Fruit fly (Drosophila melanogaster): ENCODE data around the gene Ube4A.

Gene Ube4A

dm6 chr2L:6698387-6698786 is 40.1 kb downstream of the Ube4A start (continued):
- peak; percentile 16 for TF ChIP-seq CG6808 (GFP tag; optimal IDR thresholded peaks at IDR 0.05)
- TF ChIP-seq Eip78C (GFP tag), result peak; percentile 94
- TF ChIP-seq eg (GFP tag; IDR thresholded peaks at IDR 0.05), result peak; percentile 91
- TF ChIP-seq fd85E (GFP tag; optimal IDR thresholded peaks at IDR 0.05), result no peak
- peak; percentile 73 for TF ChIP-seq Smox (GFP tag; optimal IDR thresholded peaks at IDR 0.05)
- peak; percentile 45 for TF ChIP-seq dsx (GFP tag; optimal IDR thresholded peaks at IDR 0.05; ENCODE audit: poor library complexity, severe bottlenecking)
- no peak for TF ChIP-seq Eip93F (GFP tag; optimal IDR thresholded peaks at IDR 0.05)
- TF ChIP-seq CG31627 (GFP tag; optimal IDR thresholded peaks at IDR 0.05), result peak; percentile 75
- TF ChIP-seq CG6276 (GFP tag; optimal IDR thresholded peaks at IDR 0.05), result peak; percentile 77
- peak; percentile 34 for TF ChIP-seq dac (GFP tag; optimal IDR thresholded peaks at IDR 0.05)
- TF ChIP-seq CG3919 (GFP tag; optimal IDR thresholded peaks at IDR 0.05), result peak; percentile 77
- TF ChIP-seq CG6854 (GFP tag; optimal IDR thresholded peaks at IDR 0.05), result peak; percentile 44
- TF ChIP-seq CG10669 (GFP tag; optimal IDR thresholded peaks at IDR 0.05), result peak; percentile 58
- peak; percentile 81 for TF ChIP-seq OdsH (GFP tag; optimal IDR thresholded peaks at IDR 0.05)
- peak; percentile 85 for TF ChIP-seq Hr4 (GFP tag; optimal IDR thresholded peaks at IDR 0.05)
- peak; percentile 81 for TF ChIP-seq svp (GFP tag)
- no peak for TF ChIP-seq fkh (GFP tag; optimal IDR thresholded peaks at IDR 0.05)
- peak; percentile 77 for TF ChIP-seq pdm3 (GFP tag; optimal IDR thresholded peaks at IDR 0.05)
- peak; percentile 73 for TF ChIP-seq Sox14 (GFP tag; optimal IDR thresholded peaks at IDR 0.05)
- peak; percentile 79 for TF ChIP-seq esn (GFP tag; optimal IDR thresholded peaks at IDR 0.05)

dm6 chr2L:6700742-6701141 is 42.4 kb downstream of the Ube4A start:
- TF ChIP-seq CG8119 (GFP tag; IDR thresholded peaks at IDR 0.05), result no peak
- TF ChIP-seq CG8319 (GFP tag; optimal IDR thresholded peaks at IDR 0.05), result no peak
- TF ChIP-seq pdm3 (GFP tag; optimal IDR thresholded peaks at IDR 0.05), result no peak
- no peak for TF ChIP-seq eg (GFP tag; IDR thresholded peaks at IDR 0.05)
- peak; percentile 36 for TF ChIP-seq Eip78C (GFP tag)
- no peak for TF ChIP-seq ss (GFP tag; optimal IDR thresholded peaks at IDR 0.05)
- no peak for TF ChIP-seq CG6276 (GFP tag; optimal IDR thresholded peaks at IDR 0.05)
- no peak for TF ChIP-seq CG11902 (GFP tag; optimal IDR thresholded peaks at IDR 0.05)
- no peak for TF ChIP-seq lz (GFP tag; optimal IDR thresholded peaks at IDR 0.05)
- TF ChIP-seq CG11762 (GFP tag; optimal IDR thresholded peaks at IDR 0.05; ENCODE audit: insufficient read depth), result no peak
- TF ChIP-seq CG15336 (GFP tag; IDR thresholded peaks at IDR 0.05), result no peak
- no peak for TF ChIP-seq Hr39 (GFP tag; optimal IDR thresholded peaks at IDR 0.05)
- TF ChIP-seq CG8632 (GFP tag; optimal IDR thresholded peaks at IDR 0.05), result peak; percentile 11
- no peak for TF ChIP-seq OdsH (GFP tag; optimal IDR thresholded peaks at IDR 0.05)
- TF ChIP-seq CG32006 (GFP tag; optimal IDR thresholded peaks at IDR 0.05), result no peak
- TF ChIP-seq fkh (GFP tag; optimal IDR thresholded peaks at IDR 0.05), result peak; percentile 90
- peak; percentile 2 for TF ChIP-seq CG10631 (GFP tag; optimal IDR thresholded peaks at IDR 0.05)
- TF ChIP-seq acj6 (GFP tag; optimal IDR thresholded peaks at IDR 0.05), result no peak
- TF ChIP-seq CG34406 (GFP tag; optimal IDR thresholded peaks at IDR 0.05), result no peak
- TF ChIP-seq salr (GFP tag; optimal IDR thresholded peaks at IDR 0.05), result no peak
- TF ChIP-seq CG9139 (GFP tag; optimal IDR thresholded peaks at IDR 0.05), result no peak
- TF ChIP-seq CG6792 (GFP tag; optimal IDR thresholded peaks at IDR 0.05), result no peak

DNA sequence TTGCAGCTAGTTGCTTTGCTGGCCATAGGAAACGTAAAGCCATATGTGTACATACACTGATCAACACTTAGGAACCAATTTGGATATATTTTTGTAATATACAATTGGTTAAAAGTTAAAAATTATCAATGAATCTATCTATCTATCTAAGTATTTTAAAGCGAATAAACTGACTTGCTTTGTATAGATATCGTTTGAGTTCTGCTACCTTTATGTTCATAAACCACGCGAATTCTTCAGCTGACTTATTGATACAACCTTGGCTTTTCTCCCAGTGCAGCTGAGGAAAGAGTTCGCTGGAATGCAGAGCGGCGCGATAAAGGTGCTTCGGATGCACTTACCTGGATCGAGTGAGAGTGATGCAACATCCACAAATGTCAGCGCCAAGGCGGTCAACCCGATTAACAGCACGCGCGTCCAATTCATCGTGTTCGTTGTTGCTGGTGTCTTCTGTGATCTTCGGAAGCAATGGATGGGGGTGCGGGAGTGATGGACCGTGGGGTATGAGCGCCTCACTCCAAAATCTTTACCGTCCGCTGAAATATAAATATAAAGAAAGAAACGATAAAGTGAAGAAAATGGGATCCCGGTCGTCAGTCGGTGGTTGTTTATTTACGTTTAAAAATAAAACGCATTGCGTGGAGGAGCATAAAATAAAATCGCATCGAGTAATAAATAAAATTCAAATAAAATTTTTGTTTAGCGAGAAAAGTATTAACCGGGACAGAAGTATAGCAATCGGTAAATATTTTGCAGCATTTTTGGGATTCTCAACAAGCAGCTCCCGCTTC is 43.3 kb downstream of the Ube4A start:
- peak; percentile 21 for TF ChIP-seq Sox15 (GFP tag; optimal IDR thresholded peaks at IDR 0.05)
- TF ChIP-seq CG6276 (GFP tag; optimal IDR thresholded peaks at IDR 0.05), result no peak
- TF ChIP-seq CG6792 (GFP tag; optimal IDR thresholded peaks at IDR 0.05), result peak; percentile 35
- TF ChIP-seq pdm3 (GFP tag; optimal IDR thresholded peaks at IDR 0.05), result peak; percentile 3
- no peak for TF ChIP-seq Lpt (GFP tag; optimal IDR thresholded peaks at IDR 0.05)
- TF ChIP-seq esn (GFP tag; optimal IDR thresholded peaks at IDR 0.05), result peak; percentile 38
- peak; percentile 72 for TF ChIP-seq Blimp-1 (GFP tag; optimal IDR thresholded peaks at IDR 0.05)
- peak; percentile 57 for TF ChIP-seq svp (GFP tag)
- TF ChIP-seq CG11902 (GFP tag; optimal IDR thresholded peaks at IDR 0.05), result peak; percentile 22
- peak; percentile 13 for TF ChIP-seq net (GFP tag; optimal IDR thresholded peaks at IDR 0.05)
- TF ChIP-seq Hr39 (GFP tag; optimal IDR thresholded peaks at IDR 0.05), result peak; percentile 26
- TF ChIP-seq CG4318 (GFP tag; optimal IDR thresholded peaks at IDR 0.05), result no peak
- no peak for TF ChIP-seq CG8319 (GFP tag; optimal IDR thresholded peaks at IDR 0.05)
- no peak for TF ChIP-seq CG6163 (GFP tag; IDR thresholded peaks at IDR 0.05)
- peak; percentile 18 for TF ChIP-seq spab (GFP tag; optimal IDR thresholded peaks at IDR 0.05)
- TF ChIP-seq topi (GFP tag; optimal IDR thresholded peaks at IDR 0.05), result peak; percentile 24
- peak; percentile 8 for TF ChIP-seq CG32006 (GFP tag; optimal IDR thresholded peaks at IDR 0.05)
- TF ChIP-seq CG6854 (GFP tag; optimal IDR thresholded peaks at IDR 0.05), result no peak
- TF ChIP-seq Met (GFP tag; optimal IDR thresholded peaks at IDR 0.05), result peak; percentile 40
- TF ChIP-seq CG10669 (GFP tag; optimal IDR thresholded peaks at IDR 0.05), result peak; percentile 57
- TF ChIP-seq CG8632 (GFP tag; optimal IDR thresholded peaks at IDR 0.05), result peak; percentile 6
- TF ChIP-seq dsx (GFP tag; optimal IDR thresholded peaks at IDR 0.05; ENCODE audit: poor library complexity, severe bottlenecking), result peak; percentile 20
- TF ChIP-seq acj6 (GFP tag; optimal IDR thresholded peaks at IDR 0.05), result peak; percentile 38

All from whole organism, prepupa.